Worm (Caenorhabditis elegans): ENCODE measurements around the gene copb-2.

DNA sequence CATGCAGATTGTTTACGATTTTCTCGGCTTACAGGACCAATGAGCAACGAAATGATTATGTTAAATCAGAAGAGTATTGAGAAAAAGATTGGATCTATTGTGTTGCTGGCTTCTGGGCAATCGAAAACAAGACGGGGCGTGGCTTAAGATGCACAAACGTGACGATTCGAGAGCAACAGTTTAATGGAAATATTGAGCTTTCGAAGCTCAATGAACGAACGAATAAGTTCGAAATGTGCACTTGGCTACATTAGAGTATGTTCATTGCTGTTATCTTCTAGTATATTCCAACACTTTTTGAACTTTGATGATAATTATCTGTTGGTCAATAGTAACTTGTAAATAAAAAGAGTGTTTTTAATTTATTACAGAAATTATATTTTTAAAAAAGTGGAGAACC is 14.1 kb upstream of the copb-2 start, which contains the start of gene hsp-12.3:
- TF ChIP-seq ama-1 (optimal IDR thresholded peaks at IDR 0.05), result no peak
- TF ChIP-seq ets-7 (tag; optimal IDR thresholded peaks at IDR 0.05), result no peak
- no peak for TF ChIP-seq aly-1 (tag; optimal IDR thresholded peaks at IDR 0.05)
- TF ChIP-seq scrt-1 (GFP tag; IDR thresholded peaks at IDR 0.05), result no peak
- TF ChIP-seq pes-1 (GFP tag; IDR thresholded peaks at IDR 0.05), result no peak
- TF ChIP-seq ceh-36 (tag; optimal IDR thresholded peaks at IDR 0.05), result no peak
- no peak for TF ChIP-seq flt-1 (GFP tag; IDR thresholded peaks at IDR 0.05)

Data from whole organism, early embryonic.